Worm (Caenorhabditis elegans): ENCODE measurements around the gene ZK418.10.

Gene ZK418.10

ce11 chrIII:7072452-7072851 is 18.0 kb downstream of the ZK418.10 start, which contains the start of gene lin-37:
TSS of gene lin-37 (minus strand) at chrIII:7072552.
- TF ChIP-seq unc-86 (tag; optimal IDR thresholded peaks at IDR 0.05): no peak
- TF ChIP-seq lin-11 (tag; optimal IDR thresholded peaks at IDR 0.05): no peak
- no peak for TF ChIP-seq T23F11.4 (GFP tag; optimal IDR thresholded peaks at IDR 0.05)

ce11 chrIII:7069981-7070380 is 20.5 kb downstream of the ZK418.10 start, which contains the start of gene tmem-17:
TSS of gene tmem-17 (plus strand) at chrIII:7070281.
- no peak for TF ChIP-seq nhr-232 (tag; optimal IDR thresholded peaks at IDR 0.05)
- no peak for TF ChIP-seq unc-86 (tag; optimal IDR thresholded peaks at IDR 0.05)
- TF ChIP-seq pros-1 (tag; optimal IDR thresholded peaks at IDR 0.05): no peak
- TF ChIP-seq fax-1 (tag; optimal IDR thresholded peaks at IDR 0.05): no peak
- no peak for TF ChIP-seq tbx-7 (tag; optimal IDR thresholded peaks at IDR 0.05)
- no peak for TF ChIP-seq che-1 (tag; optimal IDR thresholded peaks at IDR 0.05)
- TF ChIP-seq ttx-3 (tag; optimal IDR thresholded peaks at IDR 0.05): no peak
- no peak for TF ChIP-seq nhr-11 (tag; optimal IDR thresholded peaks at IDR 0.05)
- TF ChIP-seq tbx-2 (tag; optimal IDR thresholded peaks at IDR 0.05): no peak
- TF ChIP-seq unc-3 (GFP tag; conservative IDR thresholded peaks at IDR 0.05): no peak
- TF ChIP-seq unc-3 (tag; optimal IDR thresholded peaks at IDR 0.05): no peak
- no peak for TF ChIP-seq pha-4 (tag; optimal IDR thresholded peaks at IDR 0.05)
- no peak for TF ChIP-seq npax-4 (tag; optimal IDR thresholded peaks at IDR 0.05)
- no peak for TF ChIP-seq fkh-6 (tag; optimal IDR thresholded peaks at IDR 0.05)
- no peak for TF ChIP-seq ceh-14 (tag; optimal IDR thresholded peaks at IDR 0.05)
- no peak for TF ChIP-seq pha-2 (tag; optimal IDR thresholded peaks at IDR 0.05)

- TF ChIP-seq nfya-1 (tag; optimal IDR thresholded peaks at IDR 0.05): peak; percentile 38
- TF ChIP-seq ama-1 (optimal IDR thresholded peaks at IDR 0.05): no peak
Measured at ce11 chrIII:7068520-7069113, 21.9 kb downstream of the ZK418.10 start, which contains the start of the genes ubc-18 and R01H2.8. TSS of gene ubc-18 (minus strand) at chrIII:7068570. TSS of gene R01H2.8 (plus strand) at chrIII:7069063.

ce11 chrIII:7067385-7067896 is 23.1 kb downstream of the ZK418.10 start, which contains the start of gene ger-1:
TSS of gene ger-1 (minus strand) at chrIII:7067477.
- no peak for TF ChIP-seq ceh-6 (GFP tag; optimal IDR thresholded peaks at IDR 0.05)
- no peak for TF ChIP-seq ahr-1 (tag; optimal IDR thresholded peaks at IDR 0.05)
- no peak for TF ChIP-seq unc-42 (tag; optimal IDR thresholded peaks at IDR 0.05)
- no peak for TF ChIP-seq sox-4 (tag; optimal IDR thresholded peaks at IDR 0.05)
- no peak for TF ChIP-seq ceh-31 (tag; optimal IDR thresholded peaks at IDR 0.05)
- no peak for TF ChIP-seq ceh-19 (GFP tag; optimal IDR thresholded peaks at IDR 0.05)
- no peak for TF ChIP-seq sox-2 (GFP tag; IDR thresholded peaks at IDR 0.05)
- no peak for TF ChIP-seq madf-2 (tag; optimal IDR thresholded peaks at IDR 0.05)
- TF ChIP-seq fkh-10 (GFP tag; optimal IDR thresholded peaks at IDR 0.05): no peak
- TF ChIP-seq ceh-24 (tag; optimal IDR thresholded peaks at IDR 0.05): no peak
- TF ChIP-seq che-1 (tag; optimal IDR thresholded peaks at IDR 0.05): no peak
- TF ChIP-seq elt-4 (tag; optimal IDR thresholded peaks at IDR 0.05): no peak
- TF ChIP-seq mec-3 (tag; optimal IDR thresholded peaks at IDR 0.05; ENCODE audit: borderline replicate concordance): no peak
- no peak for TF ChIP-seq K09A11.1 (tag; optimal IDR thresholded peaks at IDR 0.05; ENCODE audit: insufficient read depth)
- TF ChIP-seq lin-11 (tag; optimal IDR thresholded peaks at IDR 0.05): no peak
- TF ChIP-seq nhr-11 (tag; optimal IDR thresholded peaks at IDR 0.05): no peak
- TF ChIP-seq eyg-1 (tag; optimal IDR thresholded peaks at IDR 0.05): no peak

ce11 chrIII:7064185-7064584 is 26.3 kb downstream of the ZK418.10 start, which contains the start of gene R01H2.4:
TSS of gene R01H2.4 (minus strand) at chrIII:7064285.
- no peak for TF ChIP-seq hlh-6 (tag; optimal IDR thresholded peaks at IDR 0.05)
